Fruit fly (Drosophila melanogaster) Kc167 (cell line): Measurements from ENCODE around the gene dop.

Experiments used
- Myc ChIP-seq: fragments of >200 bp; optimal IDR thresholded peaks from 2 replicates; lab custom pipeline; 2017; ENCODE audit warnings: missing external identifiers
- Sin3A ChIP-seq: fragments of >200 bp; optimal IDR thresholded peaks from 2 replicates; lab custom pipeline; 2018; ENCODE audit warnings: missing external identifiers
- h ChIP-seq: fragments of >200 bp; optimal IDR thresholded peaks from 3 replicates; lab custom pipeline; 2018; ENCODE audit warnings: missing external identifiers
- insv ChIP-seq: fragments of >200 bp; optimal IDR thresholded peaks from 3 replicates; lab custom pipeline; 2018; ENCODE audit warnings: missing external identifiers
- psq ChIP-seq: fragments of >200 bp; optimal IDR thresholded peaks from 2 replicates; lab custom pipeline; 2017; ENCODE audit warnings: missing external identifiers
- ttk ChIP-seq: sonication (Bioruptor generic); optimal IDR thresholded peaks from 2 replicates; lab custom pipeline; 2017; ENCODE audit warnings: missing external identifiers

dop gene

dm6 chr3L:15528096-15528495 lies 37.7 kb upstream of the dop start, which contains the start of gene CG42728:
Gene CG42728, minus strand, starts transcription at chr3L:15528196.
- TF ChIP-seq ttk (lab: Kevin White, UChicago) (no peak), Myc (lab: Kevin White, UChicago) (no peak), h (no peak), insv (no peak), psq (lab: Kevin White, UChicago) (no peak), Sin3A (no peak)

DNA sequence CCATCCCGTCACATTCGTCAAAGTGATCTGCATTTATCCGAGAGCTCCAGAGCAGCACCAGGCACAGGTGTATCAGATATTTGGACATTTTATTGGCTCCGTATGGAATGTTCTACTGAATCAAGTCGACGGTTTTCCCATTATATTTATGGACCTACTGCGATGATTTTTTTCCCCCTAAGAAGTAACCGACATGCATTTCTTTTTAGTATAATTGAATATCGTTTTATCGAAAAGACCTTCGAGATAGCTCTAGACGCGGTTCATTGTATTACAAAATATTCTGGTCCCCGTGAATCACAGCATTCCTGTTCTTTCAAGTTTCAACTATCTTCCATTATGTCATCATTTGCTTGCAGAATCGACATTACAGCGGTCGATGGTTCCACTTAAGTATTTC lies 36.7 kb upstream of the dop start, which contains the start of gene obst-H:
obst-H (minus strand) TSS at position 101 of the 400 bp plus-strand sequence.
- TF ChIP-seq insv (no peak), Sin3A (no peak), h (no peak), psq (lab: Kevin White, UChicago) (no peak), Myc (lab: Kevin White, UChicago) (no peak), ttk (lab: Kevin White, UChicago) (no peak)

DNA sequence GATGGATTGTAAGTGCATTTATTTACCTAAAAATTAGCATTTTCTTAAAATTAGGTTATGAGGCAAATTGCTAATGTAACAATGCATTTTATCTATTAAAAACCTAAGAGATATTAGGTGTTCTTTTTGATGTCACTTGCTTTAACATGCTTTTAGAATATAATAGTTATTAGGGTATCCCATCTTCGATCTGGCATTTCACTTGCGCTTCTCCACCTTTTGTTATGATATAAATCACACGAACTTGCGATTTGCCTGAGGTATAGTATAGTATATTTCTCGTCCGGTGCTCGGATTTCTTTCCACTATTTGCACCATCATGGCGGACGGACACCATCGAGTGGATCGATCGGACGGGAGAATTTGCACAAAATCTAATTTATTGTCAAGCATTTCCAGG lies 35.7 kb upstream of the dop start:
- TF ChIP-seq insv (no peak), Sin3A (no peak)

- TF ChIP-seq Sin3A, result no peak
- TF ChIP-seq Myc (lab: Kevin White, UChicago), result no peak
Observed at dm6 chr3L:15530638-15531225, 35.1 kb upstream of the dop start.

- TF ChIP-seq h (no peak), psq (lab: Kevin White, UChicago) (no peak)
Observed at dm6 chr3L:15531423-15532325, 34.1 kb upstream of the dop start, which contains the start of gene CG43248. Gene CG43248, minus strand, starts transcription at chr3L:15531473.

DNA sequence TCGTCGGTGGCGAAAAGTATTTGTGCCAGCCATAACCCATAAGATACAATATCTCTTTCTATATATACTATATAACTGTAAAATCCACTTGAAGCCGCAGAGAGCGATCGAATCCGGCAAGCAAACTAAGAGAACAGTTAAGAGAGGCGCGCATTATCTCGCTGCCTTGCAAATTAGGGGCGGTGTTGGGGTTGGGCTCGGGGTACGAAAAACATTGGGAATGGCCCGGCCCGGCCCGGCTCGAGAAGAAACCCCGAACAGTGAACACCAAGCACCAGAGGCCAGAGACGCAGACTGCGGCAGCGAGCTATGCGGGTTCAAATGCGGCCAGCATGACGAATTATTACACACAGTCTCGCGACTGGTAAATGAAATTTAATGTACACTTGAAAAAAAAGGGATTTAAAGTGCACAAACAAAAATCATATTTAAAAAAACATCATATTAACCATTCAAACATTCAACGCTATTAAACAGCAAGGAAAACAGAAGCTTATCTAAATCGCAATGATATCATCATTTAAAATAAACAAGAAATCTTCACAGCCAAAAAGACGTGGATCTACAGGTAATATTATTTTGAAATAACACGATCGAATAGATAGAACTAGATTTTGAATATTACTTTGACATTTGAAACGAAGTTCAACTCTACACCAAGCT lies 33.3 kb upstream of the dop start:
- TF ChIP-seq h, result no peak
- TF ChIP-seq insv, result no peak
- TF ChIP-seq Myc (lab: Kevin White, UChicago), result no peak
- no peak for TF ChIP-seq Sin3A
- no peak for TF ChIP-seq ttk (lab: Kevin White, UChicago)
- TF ChIP-seq psq (lab: Kevin White, UChicago), result no peak

- no peak for TF ChIP-seq ttk (lab: Kevin White, UChicago)
- no peak for TF ChIP-seq insv
- TF ChIP-seq h, result no peak
- TF ChIP-seq Myc (lab: Kevin White, UChicago), result no peak
- TF ChIP-seq psq (lab: Kevin White, UChicago), result no peak
- TF ChIP-seq Sin3A, result no peak
Observed at dm6 chr3L:15533402-15534129, 32.2 kb upstream of the dop start.

dm6 chr3L:15534274-15535227 lies 31.3 kb upstream of the dop start:
- TF ChIP-seq ttk (lab: Kevin White, UChicago) (no peak), insv (no peak)

- no peak for TF ChIP-seq psq (lab: Kevin White, UChicago)
- no peak for TF ChIP-seq h
- no peak for TF ChIP-seq Sin3A
- TF ChIP-seq insv, result no peak
- no peak for TF ChIP-seq ttk (lab: Kevin White, UChicago)
- no peak for TF ChIP-seq Myc (lab: Kevin White, UChicago)
Observed at dm6 chr3L:15535228-15535598, 30.6 kb upstream of the dop start, which contains the start of gene CrebA. Gene CrebA, plus strand, starts transcription at chr3L:15535395.

dm6 chr3L:15535800-15536225 lies 30.0 kb upstream of the dop start:
- no peak for TF ChIP-seq ttk (lab: Kevin White, UChicago)
- TF ChIP-seq insv, result no peak
- no peak for TF ChIP-seq psq (lab: Kevin White, UChicago)
- no peak for TF ChIP-seq Myc (lab: Kevin White, UChicago)
- TF ChIP-seq h, result no peak
- TF ChIP-seq Sin3A, result no peak

- TF ChIP-seq Sin3A, result no peak
- no peak for TF ChIP-seq ttk (lab: Kevin White, UChicago)
- no peak for TF ChIP-seq Myc (lab: Kevin White, UChicago)
- TF ChIP-seq insv, result no peak
- TF ChIP-seq h, result no peak
- no peak for TF ChIP-seq psq (lab: Kevin White, UChicago)
Observed at dm6 chr3L:15536550-15536949, 29.3 kb upstream of the dop start.
